Worm (Caenorhabditis elegans): Measurements from ENCODE around the gene F54D5.23.
A peak's percentile ranks its signal among the peaks of the same experiment; 100 is the strongest.
"Not testable (repeated sequence)": the region's sequence is repeated elsewhere in the genome, so short reads cannot be mapped to it uniquely, and the experiment has no call there.

Gene F54D5.23

ce11 chrII:11566970-11567711 lies 1.9 kb downstream of the F54D5.23 start, which contains the start of gene F54D5.5:
Gene F54D5.5 (minus strand): TSS chrII:11567020.
- TF ChIP-seq F13C5.2 (tag; optimal IDR thresholded peaks at IDR 0.05) (peak; percentile 16), tbx-11 (GFP tag; IDR thresholded peaks at IDR 0.05) (0 out of 2 replicates have a peak, but pooled peaks have one; percentile 49), hnd-1 (tag; optimal IDR thresholded peaks at IDR 0.05) (no peak), sea-1 (GFP tag; conservative IDR thresholded peaks at IDR 0.05) (0 out of 2 replicates have a peak, but pooled peaks have one; percentile 38), tbx-37 (GFP tag; conservative IDR thresholded peaks at IDR 0.05) (no peak), pes-1 (GFP tag; IDR thresholded peaks at IDR 0.05) (0 out of 2 replicates have a peak, but pooled peaks have one; percentile 18), tra-4 (tag; optimal IDR thresholded peaks at IDR 0.05) (no peak), hmbx-1 (tag; optimal IDR thresholded peaks at IDR 0.05) (no peak), hmg-4 (GFP tag; optimal IDR thresholded peaks at IDR 0.05) (peak; percentile 87), ama-1 (optimal IDR thresholded peaks at IDR 0.05) (no peak), flt-1 (GFP tag; IDR thresholded peaks at IDR 0.05) (peak; percentile 27; the same call in 1 of the 2 replicates)

- TF ChIP-seq ets-7 (tag; optimal IDR thresholded peaks at IDR 0.05) (no peak), sea-1 (GFP tag; conservative IDR thresholded peaks at IDR 0.05) (no peak), pes-1 (GFP tag; IDR thresholded peaks at IDR 0.05) (no peak), hmbx-1 (tag; optimal IDR thresholded peaks at IDR 0.05) (no peak), ceh-36 (tag; optimal IDR thresholded peaks at IDR 0.05) (no peak), tbx-11 (GFP tag; IDR thresholded peaks at IDR 0.05) (no peak), B0310.2 (tag; optimal IDR thresholded peaks at IDR 0.05) (no peak), tbx-37 (GFP tag; conservative IDR thresholded peaks at IDR 0.05) (no peak), aly-1 (tag; optimal IDR thresholded peaks at IDR 0.05) (no peak), flt-1 (GFP tag; IDR thresholded peaks at IDR 0.05) (no peak), scrt-1 (GFP tag; IDR thresholded peaks at IDR 0.05) (no peak), ceh-13 (GFP tag; optimal IDR thresholded peaks at IDR 0.05) (no peak)
These were observed 5.0 kb downstream of the F54D5.23 start, which contains the start of gene F54D5.15 for ce11 chrII:11564127-11564526. Gene F54D5.15 (minus strand): TSS chrII:11564227.

- TF ChIP-seq hmg-4 (GFP tag; optimal IDR thresholded peaks at IDR 0.05) (no peak), hnd-1 (tag; optimal IDR thresholded peaks at IDR 0.05) (no peak), aly-1 (tag; optimal IDR thresholded peaks at IDR 0.05) (no peak), B0310.2 (tag; optimal IDR thresholded peaks at IDR 0.05) (no peak), tra-4 (tag; optimal IDR thresholded peaks at IDR 0.05) (no peak), flt-1 (GFP tag; IDR thresholded peaks at IDR 0.05) (no peak), pes-1 (GFP tag; IDR thresholded peaks at IDR 0.05) (no peak), tbx-11 (GFP tag; IDR thresholded peaks at IDR 0.05) (no peak), ets-7 (tag; optimal IDR thresholded peaks at IDR 0.05) (no peak), tbx-37 (GFP tag; conservative IDR thresholded peaks at IDR 0.05) (no peak), ceh-36 (tag; optimal IDR thresholded peaks at IDR 0.05) (no peak), sea-1 (GFP tag; conservative IDR thresholded peaks at IDR 0.05) (no peak), scrt-1 (GFP tag; IDR thresholded peaks at IDR 0.05) (no peak), F13C5.2 (tag; optimal IDR thresholded peaks at IDR 0.05) (no peak)
These were observed 12.7 kb downstream of the F54D5.23 start, which contains the start of gene F54D5.17 for ce11 chrII:11556338-11556737. Gene F54D5.17 (plus strand): TSS chrII:11556638.

- no peak for TF ChIP-seq ceh-13 (GFP tag; optimal IDR thresholded peaks at IDR 0.05)
- no peak for TF ChIP-seq F13C5.2 (tag; optimal IDR thresholded peaks at IDR 0.05)
- TF ChIP-seq hmg-4 (GFP tag; optimal IDR thresholded peaks at IDR 0.05): no peak
- no peak for TF ChIP-seq hnd-1 (tag; optimal IDR thresholded peaks at IDR 0.05)
- no peak for TF ChIP-seq hmbx-1 (tag; optimal IDR thresholded peaks at IDR 0.05)
- no peak for TF ChIP-seq pes-1 (GFP tag; IDR thresholded peaks at IDR 0.05)
- TF ChIP-seq ets-7 (tag; optimal IDR thresholded peaks at IDR 0.05): no peak
- no peak for TF ChIP-seq ama-1 (optimal IDR thresholded peaks at IDR 0.05)
- TF ChIP-seq flt-1 (GFP tag; IDR thresholded peaks at IDR 0.05): no peak
- no peak for TF ChIP-seq B0310.2 (tag; optimal IDR thresholded peaks at IDR 0.05)
- TF ChIP-seq tbx-37 (GFP tag; conservative IDR thresholded peaks at IDR 0.05): no peak
- TF ChIP-seq scrt-1 (GFP tag; IDR thresholded peaks at IDR 0.05): no peak
- no peak for TF ChIP-seq sea-1 (GFP tag; conservative IDR thresholded peaks at IDR 0.05)
These were observed 13.5 kb downstream of the F54D5.23 start, which contains the start of gene F54D5.24 for ce11 chrII:11555634-11556033. Gene F54D5.24 (plus strand): TSS chrII:11555949.

- TF ChIP-seq pes-1 (GFP tag; IDR thresholded peaks at IDR 0.05); flt-1 (GFP tag; IDR thresholded peaks at IDR 0.05); ama-1 (optimal IDR thresholded peaks at IDR 0.05): not testable (repeated sequence)
These were observed 17.1 kb downstream of the F54D5.23 start, which contains the start of gene dhgd-1 for ce11 chrII:11551981-11552380. Gene dhgd-1 (minus strand): TSS chrII:11552081.

- no peak for TF ChIP-seq aly-1 (tag; optimal IDR thresholded peaks at IDR 0.05)
- no peak for TF ChIP-seq flt-1 (GFP tag; IDR thresholded peaks at IDR 0.05)
- TF ChIP-seq ama-1 (optimal IDR thresholded peaks at IDR 0.05): peak; percentile 77
- TF ChIP-seq hmg-4 (GFP tag; optimal IDR thresholded peaks at IDR 0.05): no peak
- peak; percentile 22 for TF ChIP-seq hmbx-1 (tag; optimal IDR thresholded peaks at IDR 0.05)
- TF ChIP-seq sea-1 (GFP tag; conservative IDR thresholded peaks at IDR 0.05): 0 out of 2 replicates have a peak, but pooled peaks have one; percentile 66
- TF ChIP-seq F13C5.2 (tag; optimal IDR thresholded peaks at IDR 0.05): no peak
- no peak for TF ChIP-seq ceh-13 (GFP tag; optimal IDR thresholded peaks at IDR 0.05)
- no peak for TF ChIP-seq tbx-37 (GFP tag; conservative IDR thresholded peaks at IDR 0.05)
These were observed 21.8 kb downstream of the F54D5.23 start, which contains the start of gene F54D5.7 for ce11 chrII:11547254-11547687. Gene F54D5.7 (plus strand): TSS chrII:11547517.

ce11 chrII:11545952-11546325 lies 23.1 kb downstream of the F54D5.23 start:
- no peak for TF ChIP-seq hnd-1 (tag; optimal IDR thresholded peaks at IDR 0.05)
- no peak for TF ChIP-seq pes-1 (GFP tag; IDR thresholded peaks at IDR 0.05)
- no peak for TF ChIP-seq flt-1 (GFP tag; IDR thresholded peaks at IDR 0.05)
- no peak for TF ChIP-seq F13C5.2 (tag; optimal IDR thresholded peaks at IDR 0.05)
- TF ChIP-seq ceh-36 (tag; optimal IDR thresholded peaks at IDR 0.05): no peak
- no peak for TF ChIP-seq sea-1 (GFP tag; conservative IDR thresholded peaks at IDR 0.05)
- no peak for TF ChIP-seq aly-1 (tag; optimal IDR thresholded peaks at IDR 0.05)
- no peak for TF ChIP-seq hmg-4 (GFP tag; optimal IDR thresholded peaks at IDR 0.05)
- TF ChIP-seq tra-4 (tag; optimal IDR thresholded peaks at IDR 0.05): no peak
- TF ChIP-seq ceh-13 (GFP tag; optimal IDR thresholded peaks at IDR 0.05): no peak
